Fruit fly (Drosophila melanogaster) whole organism, embryonic: Measurements from ENCODE around the gene IntS2.

ENCODE experiments used
- ATbp ChIP-seq: fragments of 200-800 bp; sonication (Bioruptor generic); optimal IDR thresholded peaks from 2 replicates; lab custom pipeline; 2017; ENCODE audit warnings: missing biosample characterization, mild to moderate bottlenecking, missing genetic modification characterization, missing genetic modification reagents
- Atf3 ChIP-seq: fragments of 200-800 bp; sonication (Bioruptor generic); optimal IDR thresholded peaks from 3 replicates; lab custom pipeline; 2016; ENCODE audit warnings: missing biosample characterization, missing genetic modification characterization
- Atf6 ChIP-seq: fragments of 200-800 bp; sonication (Bioruptor generic); IDR thresholded peaks from 2 replicates; pipeline ENCODE4 v1.3.6; 2022; ENCODE audit warnings: missing biosample characterization, missing genetic modification characterization
- Bteb2 ChIP-seq: fragments of 200-800 bp; sonication (Bioruptor generic); optimal IDR thresholded peaks from 2 replicates; lab custom pipeline; 2016; ENCODE audit warnings: missing biosample characterization, missing genetic modification characterization
- CG10543 ChIP-seq: fragments of 200-800 bp; sonication (Bioruptor generic); optimal IDR thresholded peaks from 3 replicates; lab custom pipeline; 2017; ENCODE audit warnings: missing biosample characterization, mild to moderate bottlenecking, missing genetic modification characterization, moderate library complexity
- CG11247 ChIP-seq: fragments of 200-800 bp; sonication (Bioruptor generic); IDR thresholded peaks from 2 replicates; pipeline ENCODE4 v1.3.6; 2022; ENCODE audit warnings: missing biosample characterization, missing genetic modification characterization
- CG11398 ChIP-seq: fragments of 200-800 bp; sonication (Bioruptor generic); optimal IDR thresholded peaks from 2 replicates; lab custom pipeline; 2016; ENCODE audit warnings: missing biosample characterization, missing genetic modification characterization
- CG11695 ChIP-seq: fragments of 200-800 bp; sonication (Bioruptor generic); IDR thresholded peaks from 3 replicates; pipeline ENCODE4 v1.3.6; 2022; ENCODE audit warnings: missing biosample characterization, missing genetic modification characterization
- CG12104 ChIP-seq: fragments of 200-800 bp; sonication (Bioruptor generic); optimal IDR thresholded peaks from 3 replicates; lab custom pipeline; 2016; ENCODE audit warnings: missing biosample characterization, missing genetic modification characterization
- CG12744 ChIP-seq: fragments of 200-800 bp; sonication (Bioruptor generic); optimal IDR thresholded peaks from 2 replicates; lab custom pipeline; 2016; ENCODE audit warnings: missing biosample characterization, missing genetic modification characterization
- CG13624 ChIP-seq: fragments of 200-800 bp; sonication (Bioruptor generic); optimal IDR thresholded peaks from 2 replicates; lab custom pipeline; 2016; ENCODE audit warnings: missing biosample characterization, missing genetic modification characterization
- CG13894 ChIP-seq: fragments of 200-800 bp; sonication (Bioruptor generic); optimal IDR thresholded peaks from 3 replicates; lab custom pipeline; 2018; ENCODE audit warnings: missing biosample characterization, mild to moderate bottlenecking, missing genetic modification characterization, moderate library complexity
- CG15011 ChIP-seq: fragments of 200-800 bp; sonication (Bioruptor generic); optimal IDR thresholded peaks from 3 replicates; lab custom pipeline; 2018; ENCODE audit warnings: missing biosample characterization, mild to moderate bottlenecking, missing genetic modification characterization
- CG15269 ChIP-seq: fragments of 200-800 bp; sonication (Bioruptor generic); optimal IDR thresholded peaks from 2 replicates; lab custom pipeline; 2018; ENCODE audit warnings: missing biosample characterization, mild to moderate bottlenecking, missing genetic modification characterization, moderate library complexity
- CG1529 ChIP-seq: fragments of 200-800 bp; sonication (Bioruptor generic); optimal IDR thresholded peaks from 3 replicates; lab custom pipeline; 2018; ENCODE audit warnings: missing biosample characterization, missing genetic modification characterization
- CG15514 ChIP-seq: fragments of 200-800 bp; sonication (Bioruptor generic); optimal IDR thresholded peaks from 3 replicates; lab custom pipeline; 2017; ENCODE audit warnings: missing biosample characterization, missing genetic modification characterization, mild to moderate bottlenecking, moderate library complexity, missing genetic modification reagents
- CG2129 ChIP-seq: fragments of 200-800 bp; sonication (Bioruptor generic); IDR thresholded peaks from 2 replicates; pipeline ENCODE4 v1.3.6; 2022; ENCODE audit warnings: missing biosample characterization, missing genetic modification characterization; ENCODE audit not compliant: partially characterized antibody
- CG2202 ChIP-seq: fragments of 200-800 bp; sonication (Bioruptor generic); optimal IDR thresholded peaks from 2 replicates; lab custom pipeline; 2018; ENCODE audit warnings: missing biosample characterization, mild to moderate bottlenecking, missing genetic modification characterization
- CG2712 ChIP-seq: fragments of 200-800 bp; optimal IDR thresholded peaks from 3 replicates; lab custom pipeline; 2019; ENCODE audit warnings: missing biosample characterization, mild to moderate bottlenecking, missing genetic modification characterization, moderate library complexity
- CG32767 ChIP-seq: fragments of 200-800 bp; sonication (Bioruptor generic); IDR thresholded peaks from 2 replicates; pipeline ENCODE4 v1.3.6; 2022; ENCODE audit warnings: missing biosample characterization, missing genetic modification characterization
- CG34376 ChIP-seq: fragments of 200-800 bp; sonication (Bioruptor generic); optimal IDR thresholded peaks from 2 replicates; lab custom pipeline; 2018; ENCODE audit warnings: missing biosample characterization, mild to moderate bottlenecking, missing genetic modification characterization
- CG4282 ChIP-seq: fragments of 200-800 bp; sonication (Bioruptor generic); optimal IDR thresholded peaks from 2 replicates; lab custom pipeline; 2016; ENCODE audit warnings: missing biosample characterization, missing genetic modification characterization
- CG6175 ChIP-seq: fragments of 200-800 bp; sonication (Bioruptor generic); IDR thresholded peaks from 3 replicates; pipeline ENCODE4 v1.3.6; 2022; ENCODE audit warnings: missing biosample characterization, missing genetic modification characterization
- CG6683 ChIP-seq: fragments of 200-800 bp; sonication (Bioruptor generic); optimal IDR thresholded peaks from 2 replicates; lab custom pipeline; 2017; ENCODE audit warnings: missing biosample characterization, mild to moderate bottlenecking, missing genetic modification characterization, missing genetic modification reagents
- CG7271 ChIP-seq: fragments of 200-800 bp; sonication (Bioruptor generic); optimal IDR thresholded peaks from 2 replicates; lab custom pipeline; 2018; ENCODE audit warnings: missing biosample characterization, mild to moderate bottlenecking, missing genetic modification characterization, moderate library complexity
- CG7556 ChIP-seq: fragments of 200-800 bp; sonication (Bioruptor generic); optimal IDR thresholded peaks from 2 replicates; lab custom pipeline; 2017; ENCODE audit warnings: missing biosample characterization, mild to moderate bottlenecking, missing genetic modification characterization
- CG7786 ChIP-seq: fragments of 200-800 bp; sonication (Bioruptor generic); optimal IDR thresholded peaks from 2 replicates; lab custom pipeline; 2016; ENCODE audit warnings: missing biosample characterization, missing genetic modification characterization
- Deaf1 ChIP-seq: fragments of 200-800 bp; optimal IDR thresholded peaks from 3 replicates; lab custom pipeline; 2019; ENCODE audit warnings: missing biosample characterization, mild to moderate bottlenecking, missing genetic modification characterization, moderate library complexity
- HLH54F ChIP-seq: fragments of 200-800 bp; sonication (Bioruptor generic); optimal IDR thresholded peaks from 3 replicates; lab custom pipeline; 2016; ENCODE audit warnings: missing biosample characterization, missing genetic modification characterization
- Lpt ChIP-seq: fragments of >200 bp; optimal IDR thresholded peaks from 2 replicates; lab custom pipeline; 2018; ENCODE audit warnings: missing biosample characterization, missing genetic modification characterization
- MESR4 ChIP-seq: fragments of 200-800 bp; sonication (Bioruptor generic); optimal IDR thresholded peaks from 2 replicates; lab custom pipeline; 2018; ENCODE audit warnings: missing biosample characterization, mild to moderate bottlenecking, missing genetic modification characterization, moderate library complexity
- NFAT ChIP-seq: fragments of 200-800 bp; sonication (Bioruptor generic); IDR thresholded peaks from 2 replicates; pipeline ENCODE4 v1.3.6; 2022; ENCODE audit warnings: missing biosample characterization, missing genetic modification characterization
- NK7.1 ChIP-seq: fragments of 200-800 bp; sonication (Bioruptor generic); optimal IDR thresholded peaks from 3 replicates; lab custom pipeline; 2016; ENCODE audit warnings: missing biosample characterization, missing genetic modification characterization
- Sry-β ChIP-seq: fragments of 200-800 bp; sonication (Bioruptor generic); optimal IDR thresholded peaks from 2 replicates; lab custom pipeline; 2018; ENCODE audit warnings: missing biosample characterization, mild to moderate bottlenecking, missing genetic modification characterization, moderate library complexity
- Vsx1 ChIP-seq: fragments of 200-800 bp; sonication (Bioruptor generic); optimal IDR thresholded peaks from 2 replicates; lab custom pipeline; 2017; ENCODE audit warnings: missing biosample characterization, mild to moderate bottlenecking, missing genetic modification characterization, missing genetic modification reagents
- ash1 ChIP-seq: fragments of 200-800 bp; sonication (Bioruptor generic); optimal IDR thresholded peaks from 2 replicates; lab custom pipeline; 2018; ENCODE audit warnings: missing biosample characterization, mild to moderate bottlenecking, missing genetic modification characterization
- br ChIP-seq: fragments of >200 bp; optimal IDR thresholded peaks from 2 replicates; lab custom pipeline; 2017
- cato ChIP-seq: fragments of 200-800 bp; sonication (Bioruptor generic); optimal IDR thresholded peaks from 2 replicates; lab custom pipeline; 2016; ENCODE audit warnings: missing biosample characterization, missing genetic modification characterization, borderline replicate concordance
- eve ChIP-seq, 2 experiments: fragments of >200 bp; optimal IDR thresholded peaks; 2 replicates each; lab custom pipeline; 2017; ENCODE audit warnings: missing biosample characterization in 2 of 2, missing genetic modification characterization in 2 of 2
- gsb-n ChIP-seq: fragments of 200-800 bp; sonication (Bioruptor generic); optimal IDR thresholded peaks from 3 replicates; lab custom pipeline; 2018; ENCODE audit warnings: missing biosample characterization, mild to moderate bottlenecking, missing genetic modification characterization
- hkb ChIP-seq, 2 experiments: fragments of 200-800 bp in 1 of 2; fragments of >200 bp in 1 of 2; sonication (Bioruptor generic) in 1 of 2; IDR thresholded peaks in 1 of 2; optimal IDR thresholded peaks in 1 of 2; 2 replicates each; pipeline versions ENCODE4 v1.3.6 to Lab custom; 2017 to 2022; ENCODE audit warnings: missing biosample characterization in 1 of 2, missing genetic modification characterization in 1 of 2
- insv ChIP-seq, 2 experiments: fragments of 200-800 bp; sonication (Bioruptor generic); optimal IDR thresholded peaks; 3 replicates each; lab custom pipeline; 2016 to 2018; ENCODE audit warnings: missing biosample characterization in 2 of 2, missing genetic modification characterization in 2 of 2
- inv ChIP-seq: fragments of 200-800 bp; sonication (Bioruptor generic); IDR thresholded peaks from 2 replicates; pipeline ENCODE4 v1.3.6; 2022; ENCODE audit warnings: missing biosample characterization, missing genetic modification characterization; ENCODE audit not compliant: partially characterized antibody
- jing ChIP-seq: fragments of 200-800 bp; sonication (Bioruptor generic); optimal IDR thresholded peaks from 2 replicates; lab custom pipeline; 2018; ENCODE audit warnings: missing biosample characterization, mild to moderate bottlenecking, missing genetic modification characterization
- knrl ChIP-seq: fragments of 200-800 bp; sonication (Bioruptor generic); IDR thresholded peaks from 3 replicates; pipeline ENCODE4 v1.3.6; 2022; ENCODE audit warnings: missing biosample characterization, missing genetic modification characterization; ENCODE audit not compliant: partially characterized antibody
- schlank ChIP-seq: fragments of 200-800 bp; sonication (Bioruptor generic); optimal IDR thresholded peaks from 2 replicates; lab custom pipeline; 2018; ENCODE audit warnings: missing biosample characterization, mild to moderate bottlenecking, missing genetic modification characterization
- sens ChIP-seq: fragments of 200-800 bp; sonication (Bioruptor generic); peaks from one replicate; lab custom pipeline; 2016; ENCODE audit warnings: missing biosample characterization, missing genetic modification characterization
- so ChIP-seq: fragments of 200-800 bp; sonication (Bioruptor generic); IDR thresholded peaks from 3 replicates; pipeline ENCODE4 v1.3.6; 2022; ENCODE audit warnings: missing biosample characterization, missing genetic modification characterization
- tin ChIP-seq: fragments of 200-800 bp; sonication (Bioruptor generic); optimal IDR thresholded peaks from 3 replicates; lab custom pipeline; 2016; ENCODE audit warnings: missing biosample characterization, missing genetic modification characterization
- usp ChIP-seq: fragments of >200 bp; optimal IDR thresholded peaks from 2 replicates; lab custom pipeline; 2017; ENCODE audit warnings: missing biosample characterization, missing genetic modification characterization

Gene IntS2

dm6 chrX:17659119-17659452 lies 2.5 kb upstream of the IntS2 start (continued):
- TF ChIP-seq CG11398 = no peak
- no peak for TF ChIP-seq Atf6 (GFP tag; lab: Robert Waterston, UW)
- TF ChIP-seq CG7556 (GFP tag; lab: Kevin White, UChicago) = no peak
- TF ChIP-seq NFAT (GFP tag; lab: Robert Waterston, UW) = no peak
- TF ChIP-seq MESR4 (GFP tag; lab: Kevin White, UChicago) = no peak
- TF ChIP-seq Lpt (GFP tag; lab: Kevin White, UChicago) = no peak
- no peak for TF ChIP-seq CG13624 (GFP tag; lab: Kevin White, UChicago)
- no peak for TF ChIP-seq Atf3
- peak; percentile 85 for TF ChIP-seq CG34376 (GFP tag; lab: Kevin White, UChicago)
- no peak for TF ChIP-seq CG11247 (GFP tag; lab: Robert Waterston, UW)
- TF ChIP-seq CG7786 (GFP tag; lab: Kevin White, UChicago) = no peak
- peak; percentile 24 for TF ChIP-seq ash1 (GFP tag; lab: Kevin White, UChicago)
- no peak for TF ChIP-seq insv (GFP tag; optimal IDR thresholded peaks at IDR 0.05; lab: Kevin White, UChicago)
- no peak for TF ChIP-seq gsb-n (tag; lab: Kevin White, UChicago)
- no peak for TF ChIP-seq HLH54F (GFP tag; lab: Kevin White, UChicago)
- TF ChIP-seq CG1529 (GFP tag; lab: Kevin White, UChicago) = no peak
- no peak for TF ChIP-seq CG6683 (GFP tag; lab: Kevin White, UChicago)
- TF ChIP-seq so (GFP tag; lab: Robert Waterston, UW) = no peak
- no peak for TF ChIP-seq br (lab: Kevin White, UChicago)
- TF ChIP-seq CG2202 = no peak
- TF ChIP-seq sens = peak; percentile 33
- TF ChIP-seq CG15269 (tag; lab: Kevin White, UChicago) = no peak
- TF ChIP-seq tin (GFP tag; lab: Kevin White, UChicago) = no peak
- TF ChIP-seq inv (GFP tag; lab: Robert Waterston, UW) = no peak
- no peak for TF ChIP-seq schlank
- TF ChIP-seq CG4282 (GFP tag; lab: Kevin White, UChicago) = no peak
- TF ChIP-seq Bteb2 (GFP tag; lab: Kevin White, UChicago) = no peak
- TF ChIP-seq CG15011 = no peak
- TF ChIP-seq CG2129 (GFP tag; lab: Robert Waterston, UW) = no peak
- no peak for TF ChIP-seq usp (GFP tag; lab: Kevin White, UChicago)
- no peak for TF ChIP-seq ATbp (GFP tag; lab: Kevin White, UChicago)
- peak; percentile 7 for TF ChIP-seq CG15514 (GFP tag; lab: Kevin White, UChicago)

DNA sequence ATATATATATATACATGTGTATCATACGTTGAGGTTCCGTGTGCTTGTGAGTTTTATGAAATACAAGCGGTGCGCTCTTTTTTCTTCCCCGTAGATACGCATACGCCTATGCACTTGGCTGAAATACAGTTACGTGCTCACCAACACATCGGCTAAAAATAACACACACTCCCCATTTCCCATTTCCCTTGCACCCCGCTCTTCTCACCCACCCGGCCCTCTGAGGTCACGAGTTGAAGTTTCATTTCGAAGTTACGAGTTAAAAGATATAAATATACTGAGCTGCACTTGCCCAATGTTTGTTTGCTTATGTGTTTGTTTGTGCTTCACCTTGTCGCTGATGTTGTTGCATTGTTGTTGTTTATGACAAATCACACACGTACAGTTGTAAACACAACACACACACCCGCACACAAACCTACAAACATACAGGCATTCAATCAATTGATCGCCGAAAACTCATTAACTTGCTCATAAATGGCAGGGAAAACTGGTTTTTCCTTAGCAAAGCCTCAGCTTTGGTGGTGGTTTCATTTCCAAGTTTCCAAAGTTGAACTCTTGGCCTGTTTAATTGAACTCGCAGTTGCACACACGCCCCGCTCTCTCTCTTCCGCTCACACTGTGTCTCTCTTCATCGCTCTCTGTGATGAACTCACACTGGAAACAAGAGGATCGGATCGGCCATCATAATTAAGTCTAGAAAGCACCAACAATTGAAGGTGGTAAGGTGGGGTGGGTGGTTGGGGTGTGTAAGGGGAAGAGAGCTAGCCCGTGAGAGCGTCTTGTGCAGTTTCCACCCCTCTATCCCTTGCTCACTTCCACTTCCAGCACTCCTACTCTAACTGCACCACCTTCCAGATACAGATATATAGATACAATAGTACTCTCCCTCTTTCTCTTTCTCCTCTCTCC lies 1.8 kb upstream of the IntS2 start:
- TF ChIP-seq CG10543 (GFP tag; lab: Kevin White, UChicago) (no peak), jing (GFP tag; lab: Kevin White, UChicago) (no peak), NK7.1 (no peak), Sry-β (no peak), hkb (optimal IDR thresholded peaks at IDR 0.05; lab: Kevin White, UChicago) (no peak), hkb (GFP tag; IDR thresholded peaks at IDR 0.05; lab: Robert Waterston, UW) (peak; percentile 6; the same call in 1 of the 2 replicates), CG7271 (tag; lab: Kevin White, UChicago) (no peak), CG6175 (GFP tag; lab: Robert Waterston, UW) (no peak), Vsx1 (GFP tag; lab: Kevin White, UChicago) (no peak), Deaf1 (no peak), CG32767 (GFP tag; lab: Robert Waterston, UW) (0 out of 2 replicates have a peak, but pooled peaks have one; percentile 34), so (GFP tag; lab: Robert Waterston, UW) (0 out of 3 replicates have a peak, but pooled peaks have one; percentile 32), CG13894 (tag; lab: Kevin White, UChicago) (no peak), knrl (GFP tag; lab: Robert Waterston, UW) (no peak), CG11695 (GFP tag; lab: Robert Waterston, UW) (no peak), CG2712 (no peak), CG12744 (GFP tag; lab: Kevin White, UChicago) (no peak), eve (GFP tag; optimal IDR thresholded peaks at IDR 0.05; lab: Kevin White, UChicago) (no peak), CG12104 (GFP tag; lab: Kevin White, UChicago) (peak; percentile 2), cato (no peak)
